Fruit fly (Drosophila melanogaster): ENCODE measurements around the gene NK7.1.

dm6 chr3R:14284422-14284760, 88.4 kb downstream of the NK7.1 start:
- TF ChIP-seq Crg-1 (GFP tag; optimal IDR thresholded peaks at IDR 0.05) (no peak), pad (GFP tag; optimal IDR thresholded peaks at IDR 0.05) (no peak), Hr96 (GFP tag; optimal IDR thresholded peaks at IDR 0.05) (peak; percentile 12), CG7045 (GFP tag; optimal IDR thresholded peaks at IDR 0.05) (no peak), cic (GFP tag; optimal IDR thresholded peaks at IDR 0.05) (no peak)

All from whole organism, adult.